Worm (Caenorhabditis elegans) whole organism, mixed stage, embryonic: ENCODE measurements around the gene Y39A1A.22.

Experiments
- blmp-1 ChIP-seq: fragments of 150-350 bp; optimal IDR thresholded peaks from 2 replicates; lab custom pipeline; 2014; ENCODE audit warnings: missing biosample characterization, missing genetic modification characterization
- ceh-39 ChIP-seq: fragments of 150-350 bp; optimal IDR thresholded peaks from 2 replicates; lab custom pipeline; 2014; ENCODE audit warnings: missing biosample characterization, missing genetic modification characterization
- mab-5 ChIP-seq: fragments of 150-350 bp; optimal IDR thresholded peaks from 2 replicates; lab custom pipeline; 2014; ENCODE audit warnings: missing biosample characterization, missing genetic modification characterization
- mls-2 ChIP-seq: sonication (generic microtip); optimal IDR thresholded peaks from 2 replicates; lab custom pipeline; 2016; ENCODE audit warnings: mild to moderate bottlenecking, missing genetic modification characterization, moderate library complexity, missing compliant biosample characterization
- nhr-28 ChIP-seq: fragments of 150-350 bp; optimal IDR thresholded peaks from 2 replicates; lab custom pipeline; 2014; ENCODE audit warnings: missing biosample characterization, missing genetic modification characterization
- pha-4 ChIP-seq: fragments of 150-350 bp; optimal IDR thresholded peaks from 2 replicates; lab custom pipeline; 2018; ENCODE audit warnings: missing biosample characterization, missing genetic modification reagents, missing genetic modification characterization
- sptf-1 ChIP-seq: sonication (generic microtip); optimal IDR thresholded peaks from 2 replicates; lab custom pipeline; 2017; ENCODE audit warnings: mild to moderate bottlenecking, missing genetic modification characterization, moderate library complexity, missing compliant biosample characterization
- unc-120 ChIP-seq: sonication (generic microtip); optimal IDR thresholded peaks from 2 replicates; lab custom pipeline; 2017; ENCODE audit warnings: missing genetic modification characterization, missing compliant biosample characterization; ENCODE audit not compliant: poor library complexity, severe bottlenecking
- unc-62 ChIP-seq: fragments of 150-350 bp; optimal IDR thresholded peaks from 2 replicates; lab custom pipeline; 2014; ENCODE audit warnings: missing biosample characterization, missing genetic modification reagents, missing genetic modification characterization

DNA sequence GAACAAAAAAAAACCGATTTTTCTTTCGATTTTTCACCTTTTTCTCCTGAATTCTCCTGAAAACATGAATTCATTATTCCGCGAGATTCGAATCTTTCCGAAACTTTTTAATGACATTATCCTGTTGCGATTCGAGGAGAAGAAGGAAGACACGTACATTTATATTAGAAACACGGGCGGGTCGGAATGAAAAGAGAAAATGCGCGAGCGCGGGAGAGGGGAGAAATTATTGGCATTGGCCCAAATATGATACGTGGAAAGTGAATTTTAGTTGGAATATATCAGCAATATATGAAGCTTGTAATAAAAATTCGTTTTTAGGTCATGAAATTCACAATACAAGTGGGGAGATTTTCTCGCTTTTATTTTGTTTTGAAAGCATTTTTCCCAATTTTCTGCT is 53.3 kb downstream of the Y39A1A.22 start:
- no peak for TF ChIP-seq sptf-1 (tag; lab: Kevin White, UChicago)
- TF ChIP-seq unc-120 (tag; lab: Kevin White, UChicago) = no peak
- TF ChIP-seq unc-62 (GFP tag; lab: Kevin White, UChicago) = no peak
- TF ChIP-seq mab-5 (tag; lab: Kevin White, UChicago) = no peak
- no peak for TF ChIP-seq mls-2 (tag; lab: Kevin White, UChicago)
- TF ChIP-seq blmp-1 (tag; lab: Kevin White, UChicago) = peak; percentile 91
- no peak for TF ChIP-seq nhr-28
- TF ChIP-seq pha-4 (tag; lab: Kevin White, UChicago) = no peak
- no peak for TF ChIP-seq ceh-39 (tag; lab: Kevin White, UChicago)
